Fruit fly (Drosophila melanogaster): ENCODE results near the gene chas.

Gene chas

dm6 chrX:17651998-17652738, 46.4 kb downstream of the chas start, which contains the start of gene RhoGAPp190 (continued):
- TF ChIP-seq pan (optimal IDR thresholded peaks at IDR 0.05) (no peak), pan (GFP tag; optimal IDR thresholded peaks at IDR 0.05 in 1 of 2, IDR thresholded peaks at IDR 0.05 in 1 of 2) (no peak), Ptx1 (GFP tag; IDR thresholded peaks at IDR 0.05) (no peak), dan (GFP tag; IDR thresholded peaks at IDR 0.05) (no peak), CG4730 (GFP tag; IDR thresholded peaks at IDR 0.05) (no peak), CG1647 (GFP tag; optimal IDR thresholded peaks at IDR 0.05) (peak; percentile 13), chn (GFP tag; optimal IDR thresholded peaks at IDR 0.05) (no peak), dimm (GFP tag; IDR thresholded peaks at IDR 0.05) (no peak), CG8089 (GFP tag; optimal IDR thresholded peaks at IDR 0.05) (no peak), tx (GFP tag; optimal IDR thresholded peaks at IDR 0.05) (no peak), pb (GFP tag; optimal IDR thresholded peaks at IDR 0.05) (no peak), crc (GFP tag; optimal IDR thresholded peaks at IDR 0.05) (no peak), CG9817 (tag; optimal IDR thresholded peaks at IDR 0.05) (no peak), disco-r (GFP tag; optimal IDR thresholded peaks at IDR 0.05) (no peak), CG15601 (tag; optimal IDR thresholded peaks at IDR 0.05) (peak; percentile 50), Chrac-16 (GFP tag; optimal IDR thresholded peaks at IDR 0.05) (no peak), Deaf1 (tag; optimal IDR thresholded peaks at IDR 0.05) (peak; percentile 51), Awh (GFP tag; IDR thresholded peaks at IDR 0.05) (no peak), CG11560 (tag; IDR thresholded peaks at IDR 0.05) (no peak; the same call in 2 of the 3 replicates), danr (GFP tag; IDR thresholded peaks at IDR 0.05) (no peak), CG1832 (GFP tag; optimal IDR thresholded peaks at IDR 0.05) (peak; percentile 91), CG6683 (GFP tag; optimal IDR thresholded peaks at IDR 0.05) (no peak), fd64A (GFP tag; optimal IDR thresholded peaks at IDR 0.05) (no peak), CG13424 (tag; optimal IDR thresholded peaks at IDR 0.05) (no peak), CG2116 (GFP tag; optimal IDR thresholded peaks at IDR 0.05) (peak; percentile 93), lmd (GFP tag; IDR thresholded peaks at IDR 0.05) (no peak), kah (GFP tag; optimal IDR thresholded peaks at IDR 0.05) (no peak), Fer3 (tag; optimal IDR thresholded peaks at IDR 0.05) (no peak), CG31224 (GFP tag; IDR thresholded peaks at IDR 0.05) (no peak), CG6765 (GFP tag; optimal IDR thresholded peaks at IDR 0.05) (no peak), pita (GFP tag; optimal IDR thresholded peaks at IDR 0.05) (peak; percentile 57), Sry-β (GFP tag; optimal IDR thresholded peaks at IDR 0.05) (no peak), peb (GFP tag; IDR thresholded peaks at IDR 0.05) (no peak), CG8290 (GFP tag; optimal IDR thresholded peaks at IDR 0.05) (no peak), CG8290 (tag; optimal IDR thresholded peaks at IDR 0.05) (peak in 1 of 2 experiments; percentile 58), CG7987 (GFP tag; optimal IDR thresholded peaks at IDR 0.05) (no peak), CG13894 (tag; optimal IDR thresholded peaks at IDR 0.05) (peak; percentile 31), caup (GFP tag; optimal IDR thresholded peaks at IDR 0.05; ENCODE audit: severe bottlenecking) (no peak), mld (GFP tag; IDR thresholded peaks at IDR 0.05; ENCODE audit: partially characterized antibody) (peak; percentile 93), Dip3 (GFP tag; optimal IDR thresholded peaks at IDR 0.05) (no peak), vnd (GFP tag; IDR thresholded peaks at IDR 0.05; ENCODE audit: partially characterized antibody) (peak; percentile 89), ewg (GFP tag; optimal IDR thresholded peaks at IDR 0.05) (peak; percentile 90), psq (GFP tag; optimal IDR thresholded peaks at IDR 0.05) (no peak), HHEX (GFP tag; optimal IDR thresholded peaks at IDR 0.05) (no peak), CG4707 (GFP tag; optimal IDR thresholded peaks at IDR 0.05) (no peak), CG11085 (GFP tag; IDR thresholded peaks at IDR 0.05) (no peak), CG13123 (GFP tag; optimal IDR thresholded peaks at IDR 0.05) (no peak), sisA (GFP tag; IDR thresholded peaks at IDR 0.05) (no peak), CG11456 (GFP tag; IDR thresholded peaks at IDR 0.05) (no peak), zfh1 (GFP tag; IDR thresholded peaks at IDR 0.05) (no peak), Drgx (GFP tag; IDR thresholded peaks at IDR 0.05) (no peak)

All from whole organism, embryonic.